Worm (Caenorhabditis elegans) whole organism, L3 larva: ENCODE data around the gene srm-3.

Experiments used
- R02D3.7 ChIP-seq: fragments of 150-350 bp; optimal IDR thresholded peaks from 2 replicates; lab custom pipeline; 2014; ENCODE audit warnings: missing biosample characterization, missing genetic modification characterization
- ZK546.5 ChIP-seq: sonication (generic microtip); optimal IDR thresholded peaks from 2 replicates; lab custom pipeline; 2017; ENCODE audit warnings: missing biosample characterization, missing genetic modification characterization
- ama-1 ChIP-seq: fragments of 150-350 bp; optimal IDR thresholded peaks from 2 replicates; lab custom pipeline; 2018
- ceh-28 ChIP-seq: fragments of 150-350 bp; optimal IDR thresholded peaks from 2 replicates; lab custom pipeline; 2014; ENCODE audit warnings: missing biosample characterization, missing genetic modification reagents, missing genetic modification characterization
- ceh-9 ChIP-seq: sonication (generic microtip); optimal IDR thresholded peaks from 2 replicates; lab custom pipeline; 2018; ENCODE audit warnings: missing biosample characterization, missing genetic modification characterization
- egl-27 ChIP-seq: sonication (generic microtip); optimal IDR thresholded peaks from 4 replicates; lab custom pipeline; 2017; ENCODE audit warnings: missing biosample characterization, missing genetic modification reagents, missing genetic modification characterization
- elt-1 ChIP-seq: fragments of 150-350 bp; optimal IDR thresholded peaks from 2 replicates; lab custom pipeline; 2014; ENCODE audit warnings: missing biosample characterization, missing genetic modification characterization
- elt-2 ChIP-seq: sonication (generic microtip); optimal IDR thresholded peaks from 2 replicates; lab custom pipeline; 2016; ENCODE audit warnings: missing genetic modification reagents, mild to moderate bottlenecking, missing genetic modification characterization, missing compliant biosample characterization
- eor-1 ChIP-seq, 2 experiments: fragments of 150-350 bp; optimal IDR thresholded peaks; 2 replicates each; lab custom pipeline; 2014 to 2018; ENCODE audit warnings: missing biosample characterization in 2 of 2, missing genetic modification characterization in 2 of 2
- fkh-10 ChIP-seq: sonication (generic microtip); optimal IDR thresholded peaks from 2 replicates; lab custom pipeline; 2017; ENCODE audit warnings: missing biosample characterization, missing genetic modification reagents, missing genetic modification characterization
- fkh-2 ChIP-seq: fragments of 150-350 bp; optimal IDR thresholded peaks from 2 replicates; lab custom pipeline; 2014; ENCODE audit warnings: missing biosample characterization, missing genetic modification reagents, missing genetic modification characterization
- fos-1 ChIP-seq: fragments of 150-350 bp; optimal IDR thresholded peaks from 2 replicates; lab custom pipeline; 2014; ENCODE audit warnings: missing biosample characterization, missing genetic modification characterization
- hmg-11 ChIP-seq: sonication (generic microtip); optimal IDR thresholded peaks from 2 replicates; lab custom pipeline; 2016; ENCODE audit warnings: missing genetic modification characterization, missing compliant biosample characterization
- jun-1 ChIP-seq: fragments of 150-350 bp; optimal IDR thresholded peaks from 2 replicates; lab custom pipeline; 2014; ENCODE audit warnings: missing biosample characterization, missing genetic modification reagents, missing genetic modification characterization
- lin-15B ChIP-seq: fragments of 150-350 bp; optimal IDR thresholded peaks from 2 replicates; lab custom pipeline; 2014; ENCODE audit warnings: missing biosample characterization, missing genetic modification characterization
- lsy-12 ChIP-seq: sonication (generic microtip); optimal IDR thresholded peaks from 2 replicates; lab custom pipeline; 2016; ENCODE audit warnings: mild to moderate bottlenecking, missing genetic modification characterization, missing compliant biosample characterization
- mdl-1 ChIP-seq: fragments of 150-350 bp; optimal IDR thresholded peaks from 2 replicates; lab custom pipeline; 2014; ENCODE audit warnings: missing biosample characterization, missing genetic modification characterization
- mml-1 ChIP-seq: fragments of 150-350 bp; sonication (generic microtip); optimal IDR thresholded peaks from 3 replicates; lab custom pipeline; 2014; ENCODE audit warnings: missing biosample characterization, missing genetic modification characterization
- nfya-1 ChIP-seq: sonication (generic microtip); optimal IDR thresholded peaks from 2 replicates; lab custom pipeline; 2017; ENCODE audit warnings: missing genetic modification characterization, mild to moderate bottlenecking, missing compliant biosample characterization, antibody characterized with exemption, moderate library complexity; ENCODE audit not compliant: insufficient read depth
- nhr-11 ChIP-seq: fragments of 150-350 bp; optimal IDR thresholded peaks from 2 replicates; lab custom pipeline; 2014; ENCODE audit warnings: missing biosample characterization, missing genetic modification characterization
- nhr-12 ChIP-seq: fragments of 150-350 bp; optimal IDR thresholded peaks from 2 replicates; lab custom pipeline; 2014; ENCODE audit warnings: missing biosample characterization, missing genetic modification characterization
- nhr-23 ChIP-seq: fragments of 150-350 bp; optimal IDR thresholded peaks from 2 replicates; lab custom pipeline; 2014; ENCODE audit warnings: missing biosample characterization, missing genetic modification reagents, missing genetic modification characterization
- nhr-25 ChIP-seq: sonication (generic microtip); optimal IDR thresholded peaks from 2 replicates; lab custom pipeline; 2017; ENCODE audit warnings: missing biosample characterization, missing genetic modification characterization
- nhr-28 ChIP-seq: fragments of 150-350 bp; optimal IDR thresholded peaks from 2 replicates; lab custom pipeline; 2014; ENCODE audit warnings: missing biosample characterization, missing genetic modification characterization
- nhr-43 ChIP-seq: sonication (generic microtip); optimal IDR thresholded peaks from 2 replicates; lab custom pipeline; 2016; ENCODE audit warnings: mild to moderate bottlenecking, missing genetic modification characterization, missing compliant biosample characterization; ENCODE audit not compliant: poor library complexity, severe bottlenecking
- nhr-67 ChIP-seq: fragments of 150-350 bp; optimal IDR thresholded peaks from 2 replicates; lab custom pipeline; 2014; ENCODE audit warnings: missing biosample characterization, missing genetic modification characterization
- nhr-76 ChIP-seq: fragments of 150-350 bp; sonication (generic microtip); optimal IDR thresholded peaks from 5 replicates; lab custom pipeline; 2014; ENCODE audit warnings: missing biosample characterization, missing genetic modification characterization
- pha-4 ChIP-seq: fragments of 150-350 bp; optimal IDR thresholded peaks from 2 replicates; lab custom pipeline; 2014; ENCODE audit warnings: missing biosample characterization, missing genetic modification reagents, missing genetic modification characterization
- pqm-1 ChIP-seq: fragments of 150-350 bp; optimal IDR thresholded peaks from 2 replicates; lab custom pipeline; 2017; ENCODE audit warnings: missing biosample characterization, missing genetic modification characterization, inconsistent platforms
- sea-2 ChIP-seq: fragments of 150-350 bp; sonication (generic microtip); optimal IDR thresholded peaks from 4 replicates; lab custom pipeline; 2014; ENCODE audit warnings: missing biosample characterization, missing genetic modification reagents, missing genetic modification characterization
- skn-1 ChIP-seq: fragments of 150-350 bp; optimal IDR thresholded peaks from 2 replicates; lab custom pipeline; 2014; ENCODE audit warnings: missing biosample characterization, missing genetic modification characterization
- snpc-4 ChIP-seq: fragments of 150-350 bp; optimal IDR thresholded peaks from 2 replicates; lab custom pipeline; 2014; ENCODE audit warnings: missing biosample characterization, missing genetic modification characterization
- tbx-2 ChIP-seq: sonication (generic microtip); optimal IDR thresholded peaks from 2 replicates; lab custom pipeline; 2016; ENCODE audit warnings: mild to moderate bottlenecking, missing genetic modification characterization, missing compliant biosample characterization
- unc-62 ChIP-seq: fragments of 150-350 bp; sonication (generic microtip); optimal IDR thresholded peaks from 4 replicates; lab custom pipeline; 2014; ENCODE audit warnings: missing biosample characterization, missing genetic modification reagents, missing genetic modification characterization
- zag-1 ChIP-seq: fragments of 150-350 bp; optimal IDR thresholded peaks from 2 replicates; lab custom pipeline; 2014; ENCODE audit warnings: missing biosample characterization, missing genetic modification characterization
- ztf-11 ChIP-seq: fragments of 150-350 bp; optimal IDR thresholded peaks from 2 replicates; lab custom pipeline; 2014; ENCODE audit warnings: missing biosample characterization, missing genetic modification characterization
- ztf-4 ChIP-seq: fragments of 150-350 bp; optimal IDR thresholded peaks from 2 replicates; lab custom pipeline; 2014; ENCODE audit warnings: missing biosample characterization, missing genetic modification characterization

srm-3 gene

ce11 chrIV:9659999-9660398, 11.2 kb downstream of the srm-3 start:
- no peak for TF ChIP-seq ceh-9 (tag; lab: Kevin White, UChicago)
- TF ChIP-seq mml-1 (tag; lab: Kevin White, UChicago), result no peak
- TF ChIP-seq jun-1 (tag; lab: Kevin White, UChicago), result no peak
- TF ChIP-seq fkh-10, result peak; percentile 74

- TF ChIP-seq egl-27 (no peak), nhr-67 (tag; lab: Kevin White, UChicago) (no peak), ZK546.5 (tag; lab: Kevin White, UChicago) (no peak), snpc-4 (no peak), ceh-9 (tag; lab: Kevin White, UChicago) (no peak), nhr-25 (tag; lab: Kevin White, UChicago) (peak; percentile 20), nfya-1 (tag; lab: Kevin White, UChicago) (no peak), ztf-4 (tag; lab: Kevin White, UChicago) (no peak), lsy-12 (tag; lab: Kevin White, UChicago) (no peak), lin-15B (tag; lab: Kevin White, UChicago) (no peak), pha-4 (tag; lab: Kevin White, UChicago) (peak; percentile 43), zag-1 (tag; lab: Kevin White, UChicago) (no peak)
These were observed 18.3 kb downstream of the srm-3 start for ce11 chrIV:9667084-9667483.

ce11 chrIV:9668103-9668672, 19.4 kb downstream of the srm-3 start:
- TF ChIP-seq ceh-28 (tag; lab: Kevin White, UChicago), result no peak
- no peak for TF ChIP-seq fos-1 (tag; lab: Kevin White, UChicago)
- peak; percentile 60 for TF ChIP-seq pha-4 (tag; lab: Kevin White, UChicago)
- no peak for TF ChIP-seq ZK546.5 (tag; lab: Kevin White, UChicago)
- peak; percentile 18 for TF ChIP-seq nfya-1 (tag; lab: Kevin White, UChicago)
- no peak for TF ChIP-seq R02D3.7
- peak; percentile 52 for TF ChIP-seq jun-1 (tag; lab: Kevin White, UChicago)
- TF ChIP-seq ztf-11 (tag; lab: Kevin White, UChicago), result no peak
- TF ChIP-seq pqm-1 (tag; lab: Kevin White, UChicago), result peak; percentile 82
- peak; percentile 56 for TF ChIP-seq elt-2 (tag; lab: Kevin White, UChicago)

- TF ChIP-seq R02D3.7, result peak; percentile 19
- peak; percentile 78 for TF ChIP-seq nhr-23 (tag; lab: Kevin White, UChicago)
- TF ChIP-seq nhr-76 (tag; lab: Kevin White, UChicago), result no peak
- TF ChIP-seq nhr-28 (tag; lab: Kevin White, UChicago), result no peak
- no peak for TF ChIP-seq fkh-10
- no peak for TF ChIP-seq egl-27
- TF ChIP-seq ZK546.5 (tag; lab: Kevin White, UChicago), result no peak
- no peak for TF ChIP-seq mml-1 (tag; lab: Kevin White, UChicago)
- TF ChIP-seq zag-1 (tag; lab: Kevin White, UChicago), result no peak
- no peak for TF ChIP-seq nhr-12
- no peak for TF ChIP-seq nfya-1 (tag; lab: Kevin White, UChicago)
- TF ChIP-seq jun-1 (tag; lab: Kevin White, UChicago), result no peak
- no peak for TF ChIP-seq snpc-4
- no peak for TF ChIP-seq nhr-11
- peak; percentile 38 for TF ChIP-seq lsy-12 (tag; lab: Kevin White, UChicago)
- no peak for TF ChIP-seq sea-2 (GFP tag; lab: Kevin White, UChicago)
- no peak for TF ChIP-seq unc-62 (GFP tag; lab: Kevin White, UChicago)
- TF ChIP-seq skn-1 (tag; lab: Kevin White, UChicago), result no peak
- TF ChIP-seq fos-1 (tag; lab: Kevin White, UChicago), result no peak
- no peak for TF ChIP-seq elt-2 (tag; lab: Kevin White, UChicago)
- no peak for TF ChIP-seq tbx-2
- peak; percentile 70 for TF ChIP-seq elt-1 (tag; lab: Kevin White, UChicago)
- peak; percentile 42 for TF ChIP-seq nhr-25 (tag; lab: Kevin White, UChicago)
- TF ChIP-seq fkh-2 (tag; lab: Kevin White, UChicago), result no peak
- peak; percentile 37 for TF ChIP-seq ceh-28 (tag; lab: Kevin White, UChicago)
- peak; percentile 80 for TF ChIP-seq nhr-43 (tag; lab: Kevin White, UChicago)
- TF ChIP-seq ztf-4 (tag; lab: Kevin White, UChicago), result no peak
- peak; percentile 39 for TF ChIP-seq ama-1
- no peak for TF ChIP-seq eor-1 (tag; optimal IDR thresholded peaks at IDR 0.05; lab: Kevin White, UChicago)
- TF ChIP-seq mdl-1 (tag; lab: Kevin White, UChicago), result peak; percentile 64
- TF ChIP-seq pqm-1 (tag; lab: Kevin White, UChicago), result no peak
- TF ChIP-seq hmg-11, result peak; percentile 22
These were observed 21.2 kb downstream of the srm-3 start for ce11 chrIV:9669969-9670368.
